Worm (Caenorhabditis elegans) whole organism, midembryonic: Measurements from ENCODE around the gene metl-6.

Experiments
- flt-1 ChIP-seq: fragments of 200-800 bp; sonication (Bioruptor generic); IDR thresholded peaks from 2 replicates; pipeline ENCODE4 v1.3.6; 2022; ENCODE audit warnings: missing genetic modification characterization, missing compliant biosample characterization
- ref-1 ChIP-seq: fragments of 200-800 bp; sonication (Bioruptor generic); conservative IDR thresholded peaks from 2 replicates; pipeline ENCODE4 v1.3.6; 2022; ENCODE audit warnings: missing genetic modification reagents, missing genetic modification characterization, missing compliant biosample characterization
- ztf-23 ChIP-seq: fragments of 200-800 bp; sonication (Bioruptor generic); IDR thresholded peaks from 2 replicates; pipeline ENCODE4 v1.3.6; 2022; ENCODE audit warnings: missing genetic modification reagents, missing genetic modification characterization, missing compliant biosample characterization
- ztf-29 ChIP-seq: fragments of 200-800 bp; sonication (Bioruptor generic); IDR thresholded peaks from 2 replicates; pipeline ENCODE4 v1.3.6; 2022; ENCODE audit warnings: missing genetic modification reagents, missing genetic modification characterization, missing compliant biosample characterization

DNA sequence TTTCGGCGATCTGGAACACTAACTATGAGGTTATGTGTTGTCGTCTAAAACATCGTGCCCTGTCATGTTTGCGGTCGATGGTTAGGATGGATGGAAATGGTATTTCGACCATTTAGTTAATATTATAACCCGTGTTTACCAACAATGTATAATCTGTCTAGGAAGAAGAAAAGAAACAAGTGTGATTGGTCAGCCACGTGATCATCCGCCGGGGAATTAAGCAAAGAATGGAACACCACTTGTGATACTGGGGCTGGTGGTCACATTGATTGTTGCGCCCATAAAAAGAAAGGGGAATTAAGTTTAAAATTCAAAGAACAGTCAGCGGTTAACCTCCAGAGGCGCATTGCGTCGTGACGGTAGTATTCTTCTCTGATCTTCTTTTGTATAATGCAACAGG lies 45.9 kb downstream of the metl-6 start:
- TF ChIP-seq ref-1 (GFP tag; lab: Robert Waterston, UW), result no peak
- no peak for TF ChIP-seq ztf-23 (GFP tag; lab: Robert Waterston, UW)
- no peak for TF ChIP-seq ztf-29
- no peak for TF ChIP-seq flt-1 (GFP tag; lab: Robert Waterston, UW)
